Fruit fly (Drosophila melanogaster) whole organism, embryonic: ENCODE measurements around the gene Fit2.

Experiments used
- Atf3 ChIP-seq: fragments of 200-800 bp; sonication (Bioruptor generic); optimal IDR thresholded peaks from 3 replicates; lab custom pipeline; 2016; ENCODE audit warnings: missing biosample characterization, missing genetic modification characterization
- Bgb ChIP-seq: fragments of 200-800 bp; sonication (Bioruptor generic); IDR thresholded peaks from 2 replicates; pipeline ENCODE4 v1.3.6; 2022; ENCODE audit warnings: missing biosample characterization, missing genetic modification characterization; ENCODE audit not compliant: partially characterized antibody
- CG10274 ChIP-seq: fragments of 200-800 bp; sonication (Bioruptor generic); optimal IDR thresholded peaks from 3 replicates; lab custom pipeline; 2017; ENCODE audit warnings: missing biosample characterization, mild to moderate bottlenecking, missing genetic modification characterization
- CG11696 ChIP-seq: fragments of 200-800 bp; sonication (Bioruptor generic); IDR thresholded peaks from 2 replicates; pipeline ENCODE4 v1.3.6; 2022; ENCODE audit warnings: missing biosample characterization, missing genetic modification characterization
- CG12155 ChIP-seq: fragments of 200-800 bp; sonication (Bioruptor generic); optimal IDR thresholded peaks from 3 replicates; lab custom pipeline; 2016; ENCODE audit warnings: missing biosample characterization, missing genetic modification characterization
- CG12659 ChIP-seq: fragments of 200-800 bp; sonication (Bioruptor generic); optimal IDR thresholded peaks from 3 replicates; lab custom pipeline; 2017; ENCODE audit warnings: mild to moderate bottlenecking, missing biosample characterization, missing genetic modification reagents, missing genetic modification characterization
- CG13287 ChIP-seq: fragments of 200-800 bp; sonication (Bioruptor generic); IDR thresholded peaks from 2 replicates; pipeline ENCODE4 v1.3.6; 2022; ENCODE audit warnings: missing biosample characterization, missing genetic modification characterization; ENCODE audit not compliant: partially characterized antibody
- CG13296 ChIP-seq: fragments of 200-800 bp; sonication (Bioruptor generic); optimal IDR thresholded peaks from 3 replicates; lab custom pipeline; 2018; ENCODE audit warnings: missing biosample characterization, mild to moderate bottlenecking, missing genetic modification characterization
- CG13424 ChIP-seq: fragments of 200-800 bp; sonication (Bioruptor generic); optimal IDR thresholded peaks from 2 replicates; lab custom pipeline; 2019; ENCODE audit warnings: missing biosample characterization, mild to moderate bottlenecking, missing genetic modification characterization, moderate library complexity
- CG14710 ChIP-seq: fragments of 200-800 bp; sonication (Bioruptor generic); optimal IDR thresholded peaks from 3 replicates; lab custom pipeline; 2019; ENCODE audit warnings: missing biosample characterization, mild to moderate bottlenecking, missing genetic modification characterization, moderate library complexity
- CG16813 ChIP-seq: fragments of 200-800 bp; sonication (Bioruptor generic); IDR thresholded peaks from 3 replicates; pipeline ENCODE4 v1.3.6; 2022; ENCODE audit warnings: missing biosample characterization, missing genetic modification characterization; ENCODE audit not compliant: partially characterized antibody
- CG17612 ChIP-seq: fragments of 200-800 bp; sonication (Bioruptor generic); IDR thresholded peaks from 2 replicates; pipeline ENCODE4 v1.3.6; 2022; ENCODE audit warnings: missing biosample characterization, missing genetic modification characterization
- CG2116 ChIP-seq: fragments of 200-800 bp; sonication (Bioruptor generic); optimal IDR thresholded peaks from 3 replicates; lab custom pipeline; 2018; ENCODE audit warnings: missing biosample characterization, mild to moderate bottlenecking, missing genetic modification characterization
- CG2202 ChIP-seq: fragments of 200-800 bp; sonication (Bioruptor generic); optimal IDR thresholded peaks from 2 replicates; lab custom pipeline; 2018; ENCODE audit warnings: missing biosample characterization, mild to moderate bottlenecking, missing genetic modification characterization
- CG33557 ChIP-seq: fragments of 200-800 bp; sonication (Bioruptor generic); optimal IDR thresholded peaks from 2 replicates; lab custom pipeline; 2019; ENCODE audit warnings: missing biosample characterization, mild to moderate bottlenecking, missing genetic modification characterization, moderate library complexity
- CG42726 ChIP-seq: fragments of 200-800 bp; sonication (Bioruptor generic); IDR thresholded peaks from 2 replicates; pipeline ENCODE4 v1.3.6; 2022; ENCODE audit warnings: missing biosample characterization, missing genetic modification characterization; ENCODE audit not compliant: partially characterized antibody
- CG43689 ChIP-seq: fragments of 200-800 bp; sonication (Bioruptor generic); IDR thresholded peaks from 2 replicates; pipeline ENCODE4 v1.3.6; 2022; ENCODE audit warnings: missing biosample characterization, missing genetic modification characterization
- CG4617 ChIP-seq: fragments of 200-800 bp; sonication (Bioruptor generic); optimal IDR thresholded peaks from 3 replicates; lab custom pipeline; 2016; ENCODE audit warnings: missing biosample characterization, missing genetic modification characterization, borderline replicate concordance
- CG6683 ChIP-seq: fragments of 200-800 bp; sonication (Bioruptor generic); optimal IDR thresholded peaks from 2 replicates; lab custom pipeline; 2017; ENCODE audit warnings: missing biosample characterization, mild to moderate bottlenecking, missing genetic modification characterization, missing genetic modification reagents
- CG6791 ChIP-seq: fragments of 200-800 bp; sonication (Bioruptor generic); IDR thresholded peaks from 3 replicates; pipeline ENCODE4 v1.3.6; 2022; ENCODE audit warnings: missing biosample characterization, missing genetic modification characterization; ENCODE audit not compliant: partially characterized antibody
- Dll ChIP-seq: fragments of 200-800 bp; sonication (Bioruptor generic); IDR thresholded peaks from 4 replicates; pipeline ENCODE4 v1.3.6; 2022; ENCODE audit warnings: missing biosample characterization, missing genetic modification characterization; ENCODE audit not compliant: partially characterized antibody
- Dp ChIP-seq: fragments of 200-800 bp; sonication (Bioruptor generic); optimal IDR thresholded peaks from 2 replicates; lab custom pipeline; 2018; ENCODE audit warnings: missing biosample characterization, mild to moderate bottlenecking, missing genetic modification characterization, moderate library complexity
- Dref ChIP-seq: fragments of 200-800 bp; sonication (Bioruptor generic); IDR thresholded peaks from 2 replicates; pipeline ENCODE4 v1.3.6; 2022; ENCODE audit warnings: missing biosample characterization, missing genetic modification characterization
- HLH4C ChIP-seq: fragments of 200-800 bp; sonication (Bioruptor generic); IDR thresholded peaks from 3 replicates; pipeline ENCODE4 v1.3.6; 2022; ENCODE audit warnings: missing biosample characterization, missing genetic modification characterization; ENCODE audit not compliant: partially characterized antibody
- Hmx ChIP-seq: fragments of 200-800 bp; sonication (Bioruptor generic); optimal IDR thresholded peaks from 2 replicates; lab custom pipeline; 2016; ENCODE audit warnings: missing biosample characterization, missing genetic modification characterization
- Ravus ChIP-seq: fragments of 200-800 bp; sonication (Bioruptor generic); IDR thresholded peaks from 2 replicates; pipeline ENCODE4 v1.3.6; 2022; ENCODE audit warnings: missing biosample characterization, missing genetic modification characterization
- Scr ChIP-seq: fragments of 200-800 bp; sonication (Bioruptor generic); IDR thresholded peaks from 2 replicates; pipeline ENCODE4 v1.3.6; 2022; ENCODE audit warnings: missing biosample characterization, missing genetic modification characterization; ENCODE audit not compliant: partially characterized antibody
- Sry-δ ChIP-seq: fragments of 200-800 bp; sonication (Bioruptor generic); optimal IDR thresholded peaks from 2 replicates; lab custom pipeline; 2016; ENCODE audit warnings: missing biosample characterization, missing genetic modification characterization
- Taf1 ChIP-seq: fragments of 200-800 bp; sonication (Bioruptor generic); IDR thresholded peaks from 2 replicates; pipeline ENCODE4 v1.3.6; 2022; ENCODE audit warnings: missing biosample characterization, missing genetic modification characterization
- YL-1 ChIP-seq: fragments of 200-800 bp; sonication (Bioruptor generic); optimal IDR thresholded peaks from 3 replicates; lab custom pipeline; 2017; ENCODE audit warnings: missing biosample characterization, mild to moderate bottlenecking, missing genetic modification characterization
- amos ChIP-seq: fragments of 200-800 bp; sonication (Bioruptor generic); IDR thresholded peaks from 2 replicates; pipeline ENCODE4 v1.3.6; 2022; ENCODE audit warnings: missing biosample characterization, missing genetic modification characterization; ENCODE audit not compliant: partially characterized antibody
- chm ChIP-seq: fragments of 200-800 bp; sonication (Bioruptor generic); IDR thresholded peaks from 2 replicates; pipeline ENCODE4 v1.3.6; 2022; ENCODE audit warnings: missing biosample characterization, missing genetic modification characterization
- crp ChIP-seq, 2 experiments: fragments of 200-800 bp; sonication (Bioruptor generic); optimal IDR thresholded peaks; 2 replicates in 1 of 2; 3 replicates in 1 of 2; lab custom pipeline; 2017; ENCODE audit warnings: missing biosample characterization in 2 of 2, missing genetic modification characterization in 2 of 2, mild to moderate bottlenecking in 1 of 2, moderate library complexity in 1 of 2
- dpn ChIP-seq, 2 experiments: fragments of 200-800 bp; sonication (Bioruptor generic); optimal IDR thresholded peaks; 3 replicates each; lab custom pipeline; 2016; ENCODE audit warnings: missing biosample characterization in 2 of 2, missing genetic modification characterization in 2 of 2
- ewg ChIP-seq: fragments of 200-800 bp; sonication (Bioruptor generic); optimal IDR thresholded peaks from 3 replicates; lab custom pipeline; 2017; ENCODE audit warnings: mild to moderate bottlenecking, missing biosample characterization, missing genetic modification reagents, missing genetic modification characterization
- ftz-f1 ChIP-seq: fragments of 200-800 bp; sonication (Bioruptor generic); optimal IDR thresholded peaks from 2 replicates; lab custom pipeline; 2016; ENCODE audit warnings: missing biosample characterization, missing genetic modification characterization
- hbn ChIP-seq: fragments of 200-800 bp; sonication (Bioruptor generic); IDR thresholded peaks from 2 replicates; pipeline ENCODE4 v1.3.6; 2022; ENCODE audit warnings: missing biosample characterization, missing genetic modification characterization; ENCODE audit not compliant: partially characterized antibody
- inv ChIP-seq: fragments of 200-800 bp; sonication (Bioruptor generic); IDR thresholded peaks from 2 replicates; pipeline ENCODE4 v1.3.6; 2022; ENCODE audit warnings: missing biosample characterization, missing genetic modification characterization; ENCODE audit not compliant: partially characterized antibody
- kni ChIP-seq: fragments of 200-800 bp; sonication (Bioruptor generic); optimal IDR thresholded peaks from 3 replicates; lab custom pipeline; 2017; ENCODE audit warnings: mild to moderate bottlenecking, missing biosample characterization, missing genetic modification reagents, missing genetic modification characterization
- lola ChIP-seq, 3 experiments: fragments of >200 bp in 2 of 3; fragments of 200-800 bp in 1 of 3; sonication (Bioruptor generic) in 1 of 3; optimal IDR thresholded peaks; 2 replicates each; lab custom pipeline; 2017 to 2019; ENCODE audit warnings: missing biosample characterization in 3 of 3, missing genetic modification characterization in 3 of 3, mild to moderate bottlenecking in 1 of 3, moderate library complexity in 1 of 3
- pzg ChIP-seq: fragments of 200-800 bp; sonication (Bioruptor generic); optimal IDR thresholded peaks from 3 replicates; lab custom pipeline; 2018; ENCODE audit warnings: missing biosample characterization, mild to moderate bottlenecking, missing genetic modification characterization, moderate library complexity
- shn ChIP-seq: fragments of 200-800 bp; sonication (Bioruptor generic); optimal IDR thresholded peaks from 3 replicates; lab custom pipeline; 2016; ENCODE audit warnings: missing biosample characterization, missing genetic modification characterization
- sna ChIP-seq: fragments of 200-800 bp; sonication (Bioruptor generic); IDR thresholded peaks from 2 replicates; pipeline ENCODE4 v1.3.6; 2022; ENCODE audit warnings: missing biosample characterization, missing genetic modification characterization; ENCODE audit not compliant: partially characterized antibody
- stc ChIP-seq: fragments of 200-800 bp; sonication (Bioruptor generic); IDR thresholded peaks from 2 replicates; pipeline ENCODE4 v1.3.6; 2022; ENCODE audit warnings: missing biosample characterization, missing genetic modification characterization
- stwl ChIP-seq: fragments of 200-800 bp; sonication (Bioruptor generic); optimal IDR thresholded peaks from 3 replicates; lab custom pipeline; 2018; ENCODE audit warnings: missing biosample characterization, mild to moderate bottlenecking, missing genetic modification characterization, moderate library complexity
- tx ChIP-seq: fragments of 200-800 bp; sonication (Bioruptor generic); optimal IDR thresholded peaks from 2 replicates; lab custom pipeline; 2016; ENCODE audit warnings: missing biosample characterization, missing genetic modification characterization
- vnd ChIP-seq: fragments of 200-800 bp; sonication (Bioruptor generic); IDR thresholded peaks from 3 replicates; pipeline ENCODE4 v1.3.6; 2022; ENCODE audit warnings: missing biosample characterization, missing genetic modification characterization; ENCODE audit not compliant: partially characterized antibody
- vvl ChIP-seq: fragments of 200-800 bp; sonication (Bioruptor generic); IDR thresholded peaks from 2 replicates; pipeline ENCODE4 v1.3.6; 2022; ENCODE audit warnings: missing biosample characterization, missing genetic modification characterization

Fit2 gene

DNA sequence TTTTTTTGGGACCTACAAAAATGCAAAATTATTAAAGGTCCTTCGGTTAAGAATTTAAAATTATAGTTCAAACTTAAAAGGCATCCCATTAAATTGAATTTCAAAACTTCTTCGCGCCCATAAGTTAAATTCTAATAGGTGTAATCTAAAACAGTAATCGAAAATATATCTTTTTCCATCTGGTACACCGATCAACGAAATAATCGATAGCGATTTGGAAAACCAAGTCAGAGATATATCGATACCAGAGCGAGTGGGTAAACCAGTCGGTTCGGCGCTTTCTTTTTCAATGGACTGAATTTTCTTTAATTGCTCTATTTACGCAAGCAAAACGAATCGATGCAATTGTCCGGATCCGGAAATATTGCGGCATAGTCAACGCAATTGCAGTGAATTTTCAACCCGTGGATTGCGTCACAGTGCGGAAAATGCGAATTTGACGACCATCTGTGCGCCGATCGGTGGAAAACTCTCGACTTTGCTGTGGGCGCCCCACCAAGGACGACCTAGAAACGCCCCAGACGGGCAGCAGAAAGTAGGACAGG lies at the start of gene Fit2 (continued):
- TF ChIP-seq crp (GFP tag; optimal IDR thresholded peaks at IDR 0.05; lab: Kevin White, UChicago) (peak in 1 of 2 experiments; percentile 49), YL-1 (GFP tag; lab: Kevin White, UChicago) (peak; percentile 66), CG6791 (GFP tag; lab: Robert Waterston, UW) (peak; percentile 99), Atf3 (GFP tag; lab: Kevin White, UChicago) (no peak), CG16813 (peak; percentile 95), CG17612 (GFP tag; lab: Robert Waterston, UW) (no peak), CG13296 (GFP tag; lab: Kevin White, UChicago) (no peak), Dref (GFP tag; lab: Robert Waterston, UW) (peak; percentile 97), CG33557 (no peak), kni (GFP tag; lab: Kevin White, UChicago) (no peak), Taf1 (GFP tag; lab: Robert Waterston, UW) (no peak), dpn (GFP tag; optimal IDR thresholded peaks at IDR 0.05; lab: Kevin White, UChicago) (no peak), ftz-f1 (peak; percentile 8), CG12155 (GFP tag; lab: Kevin White, UChicago) (no peak), Hmx (GFP tag; lab: Kevin White, UChicago) (no peak), CG2116 (peak; percentile 91), vvl (GFP tag; lab: Robert Waterston, UW) (peak; percentile 26; the same call in 1 of the 2 replicates), Dll (GFP tag; lab: Robert Waterston, UW) (peak; percentile 95), CG43689 (GFP tag; lab: Robert Waterston, UW) (no peak), HLH4C (GFP tag; lab: Robert Waterston, UW) (peak; percentile 100), CG10274 (GFP tag; lab: Kevin White, UChicago) (no peak), tx (GFP tag; lab: Kevin White, UChicago) (peak; percentile 20), stc (GFP tag; lab: Robert Waterston, UW) (no peak), sna (GFP tag; lab: Robert Waterston, UW) (peak; percentile 95), CG11696 (GFP tag; lab: Robert Waterston, UW) (no peak), CG14710 (tag; lab: Kevin White, UChicago) (peak; percentile 76), stwl (tag; lab: Kevin White, UChicago) (peak; percentile 71), shn (no peak), Scr (GFP tag; lab: Robert Waterston, UW) (peak; percentile 94), chm (no peak), pzg (peak; percentile 66), hbn (GFP tag; lab: Robert Waterston, UW) (peak; percentile 95), CG42726 (GFP tag; lab: Robert Waterston, UW) (peak; percentile 74; the same call in 1 of the 2 replicates), Sry-δ (peak; percentile 75), Bgb (peak; percentile 99), CG12659 (GFP tag; lab: Kevin White, UChicago) (peak; percentile 9), CG13424 (no peak), Ravus (GFP tag; lab: Robert Waterston, UW) (no peak), lola (GFP tag; optimal IDR thresholded peaks at IDR 0.05; lab: Kevin White, UChicago) (no peak), CG4617 (GFP tag; lab: Kevin White, UChicago) (peak; percentile 33), CG13287 (GFP tag; lab: Robert Waterston, UW) (peak; percentile 98), vnd (peak; percentile 97), inv (GFP tag; lab: Robert Waterston, UW) (peak; percentile 87), CG2202 (tag; lab: Kevin White, UChicago) (no peak), ewg (GFP tag; lab: Kevin White, UChicago) (no peak), CG6683 (GFP tag; lab: Kevin White, UChicago) (no peak), Dp (GFP tag; lab: Kevin White, UChicago) (peak; percentile 93), amos (GFP tag; lab: Robert Waterston, UW) (peak; percentile 94)
